Fruit fly (Drosophila melanogaster) whole organism, embryonic: Measurements from ENCODE around the gene CG46427.

Source experiments
- Abd-B ChIP-seq: fragments of 200-800 bp; sonication (Bioruptor generic); optimal IDR thresholded peaks from 2 replicates; lab custom pipeline; 2018; ENCODE audit warnings: missing biosample characterization, mild to moderate bottlenecking, missing genetic modification characterization, moderate library complexity
- BEAF-32 ChIP-seq: fragments of 200-800 bp; sonication (Bioruptor generic); optimal IDR thresholded peaks from 3 replicates; lab custom pipeline; 2017; ENCODE audit warnings: missing biosample characterization, missing genetic modification characterization, mild to moderate bottlenecking, moderate library complexity, missing genetic modification reagents
- Bdp1 ChIP-seq: fragments of 200-800 bp; sonication (Bioruptor generic); optimal IDR thresholded peaks from 3 replicates; lab custom pipeline; 2016; ENCODE audit warnings: missing biosample characterization, missing genetic modification characterization
- CG10543 ChIP-seq: fragments of 200-800 bp; sonication (Bioruptor generic); optimal IDR thresholded peaks from 3 replicates; lab custom pipeline; 2017; ENCODE audit warnings: missing biosample characterization, mild to moderate bottlenecking, missing genetic modification characterization, moderate library complexity
- CG10979 ChIP-seq: fragments of 200-800 bp; sonication (Bioruptor generic); optimal IDR thresholded peaks from 2 replicates; lab custom pipeline; 2018; ENCODE audit warnings: missing biosample characterization, mild to moderate bottlenecking, missing genetic modification characterization, moderate library complexity
- CG12104 ChIP-seq: fragments of 200-800 bp; sonication (Bioruptor generic); optimal IDR thresholded peaks from 3 replicates; lab custom pipeline; 2016; ENCODE audit warnings: missing biosample characterization, missing genetic modification characterization
- CG1233 ChIP-seq: fragments of 200-800 bp; sonication (Bioruptor generic); optimal IDR thresholded peaks from 4 replicates; lab custom pipeline; 2018; ENCODE audit warnings: missing biosample characterization, mild to moderate bottlenecking, missing genetic modification characterization
- CG12942 ChIP-seq: fragments of 200-800 bp; sonication (Bioruptor generic); optimal IDR thresholded peaks from 3 replicates; lab custom pipeline; 2016; ENCODE audit warnings: missing biosample characterization, missing genetic modification characterization
- CG13424 ChIP-seq: fragments of 200-800 bp; sonication (Bioruptor generic); optimal IDR thresholded peaks from 2 replicates; lab custom pipeline; 2019; ENCODE audit warnings: missing biosample characterization, mild to moderate bottlenecking, missing genetic modification characterization, moderate library complexity
- CG13894 ChIP-seq: fragments of 200-800 bp; sonication (Bioruptor generic); optimal IDR thresholded peaks from 3 replicates; lab custom pipeline; 2018; ENCODE audit warnings: missing biosample characterization, mild to moderate bottlenecking, missing genetic modification characterization, moderate library complexity
- CG14710 ChIP-seq: fragments of 200-800 bp; sonication (Bioruptor generic); optimal IDR thresholded peaks from 3 replicates; lab custom pipeline; 2019; ENCODE audit warnings: missing biosample characterization, mild to moderate bottlenecking, missing genetic modification characterization, moderate library complexity
- CG15601 ChIP-seq: fragments of 200-800 bp; sonication (Bioruptor generic); optimal IDR thresholded peaks from 3 replicates; lab custom pipeline; 2019; ENCODE audit warnings: missing biosample characterization, mild to moderate bottlenecking, missing genetic modification characterization, moderate library complexity
- CG1602 ChIP-seq: fragments of 200-800 bp; sonication (Bioruptor generic); optimal IDR thresholded peaks from 3 replicates; lab custom pipeline; 2016; ENCODE audit warnings: missing biosample characterization, missing genetic modification characterization
- CG1647 ChIP-seq: fragments of 200-800 bp; sonication (Bioruptor generic); optimal IDR thresholded peaks from 3 replicates; lab custom pipeline; 2016; ENCODE audit warnings: missing biosample characterization, missing genetic modification characterization
- CG17359 ChIP-seq: fragments of 200-800 bp; sonication (Bioruptor generic); optimal IDR thresholded peaks from 3 replicates; lab custom pipeline; 2018; ENCODE audit warnings: missing biosample characterization, mild to moderate bottlenecking, missing genetic modification characterization, moderate library complexity
- CG17612 ChIP-seq: fragments of 200-800 bp; sonication (Bioruptor generic); IDR thresholded peaks from 2 replicates; pipeline ENCODE4 v1.3.6; 2022; ENCODE audit warnings: missing biosample characterization, missing genetic modification characterization
- CG2712 ChIP-seq: fragments of 200-800 bp; optimal IDR thresholded peaks from 3 replicates; lab custom pipeline; 2019; ENCODE audit warnings: missing biosample characterization, mild to moderate bottlenecking, missing genetic modification characterization, moderate library complexity
- CG30020 ChIP-seq: fragments of 200-800 bp; optimal IDR thresholded peaks from 2 replicates; lab custom pipeline; 2019; ENCODE audit warnings: missing biosample characterization, mild to moderate bottlenecking, missing genetic modification characterization, moderate library complexity
- CG30403 ChIP-seq: fragments of 200-800 bp; sonication (Bioruptor generic); optimal IDR thresholded peaks from 3 replicates; lab custom pipeline; 2016; ENCODE audit warnings: missing biosample characterization, missing genetic modification characterization
- CG33557 ChIP-seq: fragments of 200-800 bp; sonication (Bioruptor generic); optimal IDR thresholded peaks from 2 replicates; lab custom pipeline; 2019; ENCODE audit warnings: missing biosample characterization, mild to moderate bottlenecking, missing genetic modification characterization, moderate library complexity
- CG4820 ChIP-seq: fragments of 200-800 bp; sonication (Bioruptor generic); optimal IDR thresholded peaks from 3 replicates; lab custom pipeline; 2016; ENCODE audit warnings: missing biosample characterization, missing genetic modification characterization
- CG5245 ChIP-seq: fragments of 200-800 bp; sonication (Bioruptor generic); optimal IDR thresholded peaks from 3 replicates; lab custom pipeline; 2016; ENCODE audit warnings: missing biosample characterization, missing genetic modification characterization
- CG8924 ChIP-seq: fragments of 200-800 bp; optimal IDR thresholded peaks from 3 replicates; lab custom pipeline; 2019; ENCODE audit warnings: missing biosample characterization, mild to moderate bottlenecking, missing genetic modification characterization, moderate library complexity
- CG9932 ChIP-seq: fragments of 200-800 bp; sonication (Bioruptor generic); IDR thresholded peaks from 2 replicates; pipeline ENCODE4 v1.3.6; 2022; ENCODE audit warnings: missing biosample characterization, missing genetic modification characterization
- CHES-1-like ChIP-seq: fragments of 200-800 bp; sonication (Bioruptor generic); optimal IDR thresholded peaks from 2 replicates; lab custom pipeline; 2016; ENCODE audit warnings: missing biosample characterization, missing genetic modification characterization
- D19A ChIP-seq: fragments of 200-800 bp; optimal IDR thresholded peaks from 3 replicates; lab custom pipeline; 2019; ENCODE audit warnings: missing biosample characterization, mild to moderate bottlenecking, missing genetic modification characterization, moderate library complexity
- Dad ChIP-seq: fragments of 200-800 bp; sonication (Bioruptor generic); optimal IDR thresholded peaks from 3 replicates; lab custom pipeline; 2016; ENCODE audit warnings: missing biosample characterization, missing genetic modification characterization
- Dll ChIP-seq: fragments of 200-800 bp; sonication (Bioruptor generic); IDR thresholded peaks from 4 replicates; pipeline ENCODE4 v1.3.6; 2022; ENCODE audit warnings: missing biosample characterization, missing genetic modification characterization; ENCODE audit not compliant: partially characterized antibody
- Fer3 ChIP-seq: fragments of 200-800 bp; sonication (Bioruptor generic); optimal IDR thresholded peaks from 2 replicates; lab custom pipeline; 2018; ENCODE audit warnings: missing biosample characterization, mild to moderate bottlenecking, missing genetic modification characterization, moderate library complexity
- Hr78 ChIP-seq, 2 experiments: fragments of 200-800 bp in 1 of 2; fragments of >200 bp in 1 of 2; sonication (Bioruptor generic) in 1 of 2; optimal IDR thresholded peaks; 2 replicates each; lab custom pipeline; 2017 to 2019; ENCODE audit warnings: missing biosample characterization in 2 of 2, missing genetic modification characterization in 2 of 2, mild to moderate bottlenecking in 1 of 2, moderate library complexity in 1 of 2
- MBD-R2 ChIP-seq: fragments of 200-800 bp; sonication (Bioruptor generic); IDR thresholded peaks from 2 replicates; pipeline ENCODE4 v1.3.6; 2022; ENCODE audit warnings: missing biosample characterization, missing genetic modification characterization
- Med ChIP-seq: fragments of 200-800 bp; sonication (Bioruptor generic); peaks from one replicate; lab custom pipeline; 2016; ENCODE audit warnings: missing biosample characterization, missing genetic modification characterization, mild to moderate bottlenecking, inconsistent platforms, moderate library complexity
- NfI ChIP-seq: fragments of 200-800 bp; sonication (Bioruptor generic); optimal IDR thresholded peaks from 3 replicates; lab custom pipeline; 2018; ENCODE audit warnings: missing biosample characterization, mild to moderate bottlenecking, missing genetic modification characterization, moderate library complexity
- Oaz ChIP-seq: fragments of 200-800 bp; sonication (Bioruptor generic); IDR thresholded peaks from 2 replicates; pipeline ENCODE4 v1.3.6; 2022; ENCODE audit warnings: missing biosample characterization, missing genetic modification characterization
- Ptx1 ChIP-seq: fragments of 200-800 bp; sonication (Bioruptor generic); IDR thresholded peaks from 2 replicates; pipeline ENCODE4 v1.3.6; 2022; ENCODE audit warnings: missing biosample characterization, missing genetic modification characterization
- Rfx ChIP-seq: fragments of 200-800 bp; sonication (Bioruptor generic); IDR thresholded peaks from 2 replicates; pipeline ENCODE4 v1.3.6; 2022; ENCODE audit warnings: missing biosample characterization, missing genetic modification characterization
- Sin3A ChIP-seq: fragments of >200 bp; optimal IDR thresholded peaks from 2 replicates; lab custom pipeline; 2018
- Xrp1 ChIP-seq: fragments of 200-800 bp; sonication (Bioruptor generic); IDR thresholded peaks from 2 replicates; pipeline ENCODE4 v1.3.6; 2022; ENCODE audit warnings: missing biosample characterization, missing genetic modification characterization
- dm ChIP-seq: fragments of 200-800 bp; sonication (Bioruptor generic); optimal IDR thresholded peaks from 3 replicates; lab custom pipeline; 2016; ENCODE audit warnings: missing biosample characterization, missing genetic modification characterization
- gfzf ChIP-seq: fragments of 200-800 bp; sonication (Bioruptor generic); optimal IDR thresholded peaks from 2 replicates; lab custom pipeline; 2016; ENCODE audit warnings: missing biosample characterization, mild to moderate bottlenecking, missing genetic modification characterization, moderate library complexity
- insv ChIP-seq, 2 experiments: fragments of 200-800 bp; sonication (Bioruptor generic); optimal IDR thresholded peaks; 3 replicates each; lab custom pipeline; 2016 to 2018; ENCODE audit warnings: missing biosample characterization in 2 of 2, missing genetic modification characterization in 2 of 2
- nmo ChIP-seq: fragments of 200-800 bp; sonication (Bioruptor generic); optimal IDR thresholded peaks from 2 replicates; lab custom pipeline; 2018; ENCODE audit warnings: missing biosample characterization, mild to moderate bottlenecking, missing genetic modification characterization, moderate library complexity
- phol ChIP-seq: fragments of 200-800 bp; sonication (Bioruptor generic); optimal IDR thresholded peaks from 3 replicates; lab custom pipeline; 2018; ENCODE audit warnings: missing biosample characterization, mild to moderate bottlenecking, missing genetic modification characterization, moderate library complexity
- prd ChIP-seq, 3 experiments: fragments of >200 bp in 2 of 3; fragments of 200-800 bp in 1 of 3; sonication (Bioruptor generic) in 1 of 3; optimal IDR thresholded peaks in 2 of 3; IDR thresholded peaks in 1 of 3; 2 replicates in 2 of 3; 3 replicates in 1 of 3; pipeline versions ENCODE4 v1.3.6 to Lab custom; 2017 to 2022; ENCODE audit warnings: missing biosample characterization in 1 of 3, missing genetic modification characterization in 1 of 3
- sens ChIP-seq: fragments of 200-800 bp; sonication (Bioruptor generic); peaks from one replicate; lab custom pipeline; 2016; ENCODE audit warnings: missing biosample characterization, missing genetic modification characterization
- shn ChIP-seq: fragments of 200-800 bp; sonication (Bioruptor generic); optimal IDR thresholded peaks from 3 replicates; lab custom pipeline; 2016; ENCODE audit warnings: missing biosample characterization, missing genetic modification characterization
- slou ChIP-seq: fragments of 200-800 bp; sonication (Bioruptor generic); optimal IDR thresholded peaks from 3 replicates; lab custom pipeline; 2016; ENCODE audit warnings: missing biosample characterization, missing genetic modification characterization
- tin ChIP-seq: fragments of 200-800 bp; sonication (Bioruptor generic); optimal IDR thresholded peaks from 3 replicates; lab custom pipeline; 2016; ENCODE audit warnings: missing biosample characterization, missing genetic modification characterization
- trem ChIP-seq: fragments of 200-800 bp; optimal IDR thresholded peaks from 3 replicates; lab custom pipeline; 2019; ENCODE audit warnings: missing biosample characterization, mild to moderate bottlenecking, missing genetic modification characterization, moderate library complexity
- unc-4 ChIP-seq: fragments of 200-800 bp; sonication (Bioruptor generic); IDR thresholded peaks from 2 replicates; pipeline ENCODE4 v1.3.6; 2022; ENCODE audit warnings: missing biosample characterization, missing genetic modification characterization; ENCODE audit not compliant: partially characterized antibody

Gene CG46427

DNA sequence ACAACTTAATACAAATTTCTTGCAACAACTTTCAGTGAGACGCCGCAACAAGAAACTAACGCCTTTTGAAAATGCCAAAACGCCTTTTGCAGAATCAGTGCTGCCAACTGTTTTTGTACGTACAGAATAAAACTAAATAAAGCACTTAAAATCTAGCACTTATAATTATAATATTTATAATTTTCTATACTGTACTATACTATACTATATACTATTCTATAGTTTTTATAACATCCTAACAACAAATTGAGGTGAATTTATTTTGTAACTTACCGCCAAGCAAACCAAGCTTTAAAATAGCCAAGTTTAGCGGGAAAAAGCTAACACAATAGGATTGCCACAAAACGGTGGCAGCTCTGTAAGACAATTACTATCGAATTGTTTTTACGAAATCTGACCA lies 5.2 kb downstream of the CG46427 start, which contains the start of the genes Aos1 and Srlp (continued):
- TF ChIP-seq Hr78 (GFP tag; optimal IDR thresholded peaks at IDR 0.05; lab: Kevin White, UChicago) (no peak), CG5245 (GFP tag; lab: Kevin White, UChicago) (peak; percentile 63), Med (GFP tag; lab: Kevin White, UChicago) (peak; percentile 52), Fer3 (peak; percentile 54), D19A (tag; lab: Kevin White, UChicago) (peak; percentile 52), nmo (GFP tag; lab: Kevin White, UChicago) (peak; percentile 77), CG10543 (peak; percentile 41), CG1602 (peak; percentile 3), Oaz (GFP tag; lab: Robert Waterston, UW) (no peak), CG12942 (GFP tag; lab: Kevin White, UChicago) (peak; percentile 52), Dad (GFP tag; lab: Kevin White, UChicago) (no peak), Dll (GFP tag; lab: Robert Waterston, UW) (0 out of 4 replicates have a peak, but pooled peaks have one; percentile 51), CG17612 (GFP tag; lab: Robert Waterston, UW) (no peak), gfzf (peak; percentile 74), CG13424 (tag; lab: Kevin White, UChicago) (peak; percentile 73), Bdp1 (GFP tag; lab: Kevin White, UChicago) (no peak), slou (GFP tag; lab: Kevin White, UChicago) (peak; percentile 17), CG9932 (peak; percentile 69), Abd-B (peak; percentile 62), CG13894 (tag; lab: Kevin White, UChicago) (peak; percentile 63), MBD-R2 (GFP tag; lab: Robert Waterston, UW) (peak; percentile 69), trem (tag; lab: Kevin White, UChicago) (peak; percentile 99), prd (optimal IDR thresholded peaks at IDR 0.05; lab: Kevin White, UChicago) (no peak), prd (GFP tag; IDR thresholded peaks at IDR 0.05; lab: Robert Waterston, UW) (peak; percentile 55; the same call in 2 of the 3 replicates), shn (GFP tag; lab: Kevin White, UChicago) (no peak), BEAF-32 (GFP tag; lab: Kevin White, UChicago) (peak; percentile 61), CG17359 (tag; lab: Kevin White, UChicago) (peak; percentile 35), insv (GFP tag; optimal IDR thresholded peaks at IDR 0.05; lab: Kevin White, UChicago) (peak in 1 of 2 experiments; percentile 23), CG1233 (peak; percentile 45), NfI (GFP tag; lab: Kevin White, UChicago) (peak; percentile 46), dm (GFP tag; lab: Kevin White, UChicago) (no peak), CG14710 (peak; percentile 86), CG8924 (tag; lab: Kevin White, UChicago) (peak; percentile 75), CG30020 (tag; lab: Kevin White, UChicago) (peak; percentile 74), Sin3A (peak; percentile 44), CG4820 (GFP tag; lab: Kevin White, UChicago) (peak; percentile 19), CHES-1-like (no peak), tin (GFP tag; lab: Kevin White, UChicago) (peak; percentile 47), Xrp1 (GFP tag; lab: Robert Waterston, UW) (peak; percentile 31; the same call in 1 of the 2 replicates), unc-4 (peak; percentile 43; the same call in 1 of the 2 replicates), Rfx (GFP tag; lab: Robert Waterston, UW) (0 out of 2 replicates have a peak, but pooled peaks have one; percentile 36), CG15601 (tag; lab: Kevin White, UChicago) (peak; percentile 58), CG10979 (peak; percentile 52), CG1647 (GFP tag; lab: Kevin White, UChicago) (peak; percentile 6), CG30403 (GFP tag; lab: Kevin White, UChicago) (peak; percentile 73), sens (GFP tag; lab: Kevin White, UChicago) (peak; percentile 67), phol (tag; lab: Kevin White, UChicago) (peak; percentile 80), CG12104 (peak; percentile 30), Ptx1 (GFP tag; lab: Robert Waterston, UW) (peak; percentile 46), CG33557 (GFP tag; lab: Kevin White, UChicago) (peak; percentile 34), CG2712 (tag; lab: Kevin White, UChicago) (peak; percentile 76)
